Worm (Caenorhabditis elegans) whole organism, late embryonic: ENCODE measurements around the gene C54D10.13.

ENCODE experiments used
- ama-1 ChIP-seq: fragments of 150-350 bp; optimal IDR thresholded peaks from 2 replicates; lab custom pipeline; 2014
- che-1 ChIP-seq: sonication (generic microtip); optimal IDR thresholded peaks from 2 replicates; lab custom pipeline; 2016; ENCODE audit warnings: mild to moderate bottlenecking, missing genetic modification characterization, missing compliant biosample characterization
- ets-4 ChIP-seq: sonication (generic microtip); optimal IDR thresholded peaks from 2 replicates; lab custom pipeline; 2016; ENCODE audit warnings: missing genetic modification characterization, missing compliant biosample characterization
- hlh-15 ChIP-seq: sonication (generic microtip); optimal IDR thresholded peaks from 2 replicates; lab custom pipeline; 2016; ENCODE audit warnings: missing genetic modification characterization, missing compliant biosample characterization
- lin-11 ChIP-seq: fragments of 200-800 bp; sonication (Bioruptor generic); optimal IDR thresholded peaks from 2 replicates; lab custom pipeline; 2018; ENCODE audit warnings: mild to moderate bottlenecking, missing genetic modification characterization, missing compliant biosample characterization
- pqm-1 ChIP-seq: sonication (generic microtip); optimal IDR thresholded peaks from 2 replicates; lab custom pipeline; 2016; ENCODE audit warnings: missing genetic modification characterization, missing compliant biosample characterization
- ref-2 ChIP-seq: sonication (generic microtip); optimal IDR thresholded peaks from 2 replicates; lab custom pipeline; 2016; ENCODE audit warnings: missing genetic modification characterization, missing compliant biosample characterization
- unc-86 ChIP-seq: sonication (generic microtip); optimal IDR thresholded peaks from 2 replicates; lab custom pipeline; 2016; ENCODE audit warnings: missing genetic modification characterization, missing compliant biosample characterization

- TF ChIP-seq hlh-15 (tag; lab: Kevin White, UChicago) (no peak), ref-2 (no peak), ets-4 (tag; lab: Kevin White, UChicago) (no peak), pqm-1 (tag; lab: Kevin White, UChicago) (no peak), ama-1 (no peak), lin-11 (tag; lab: Kevin White, UChicago) (no peak), unc-86 (tag; lab: Kevin White, UChicago) (no peak), che-1 (tag; lab: Kevin White, UChicago) (no peak)
Observed at ce11 chrV:12441420-12441819, 9.3 kb upstream of the C54D10.13 start, which contains the start of gene pals-37.
